Fruit fly (Drosophila melanogaster) whole organism: Measurements from ENCODE around the gene CG1951.

Source experiments
- Dll ChIP-seq: fragments of >200 bp; optimal IDR thresholded peaks from 2 replicates; lab custom pipeline; 2017
- EcR ChIP-seq, 2 experiments: fragments of >200 bp; optimal IDR thresholded peaks; 2 replicates each; lab custom pipeline; 2017; ENCODE audit warnings: missing biosample characterization in 2 of 2, missing genetic modification characterization in 2 of 2, missing genetic modification reagents in 2 of 2
- pan ChIP-seq: fragments of >200 bp; optimal IDR thresholded peaks from 2 replicates; lab custom pipeline; 2017
- psq ChIP-seq: fragments of >200 bp; optimal IDR thresholded peaks from 2 replicates; lab custom pipeline; 2017

DNA sequence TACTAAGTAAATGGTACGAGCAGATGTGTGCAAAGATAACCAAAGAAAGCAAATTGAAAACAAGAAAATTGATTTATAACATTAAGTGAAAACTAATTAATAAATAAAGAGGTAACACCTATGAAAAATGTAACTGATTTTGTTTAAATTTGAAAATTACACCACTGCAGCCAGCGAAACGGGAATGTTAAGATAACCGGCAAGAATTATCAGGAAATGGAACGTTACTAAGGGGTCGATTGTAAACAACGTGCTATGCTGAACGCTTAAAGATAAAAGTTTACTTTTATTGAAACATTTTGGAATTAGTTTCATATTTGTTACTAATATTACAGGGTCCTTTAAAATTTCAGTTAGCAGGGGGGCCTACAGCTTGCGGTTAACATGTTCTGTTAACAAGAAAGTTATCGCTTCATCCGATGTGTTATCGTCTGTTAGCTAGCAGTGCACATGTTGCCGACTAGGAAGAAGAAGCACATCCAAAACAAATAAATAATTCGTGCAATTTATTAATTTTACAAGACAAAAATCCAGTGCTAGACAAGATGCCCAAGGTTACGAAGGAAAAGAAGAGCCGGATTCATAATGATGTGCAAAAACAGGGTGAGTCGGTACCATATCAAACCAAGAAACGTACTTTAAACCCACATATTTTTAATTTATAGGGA, 22.2 kb downstream of the CG1951 start, which contains the start of gene CG11837:
- TF ChIP-seq psq (lab: Kevin White, UChicago) (no peak), pan (no peak), EcR (GFP tag; optimal IDR thresholded peaks at IDR 0.05; lab: Kevin White, UChicago) (no peak), Dll (lab: Kevin White, UChicago) (no peak)
